Worm (Caenorhabditis elegans): Measurements from ENCODE around the gene ptr-24.
A peak's percentile ranks its signal among the peaks of the same experiment; 100 is the strongest.

The ptr-24 gene

DNA sequence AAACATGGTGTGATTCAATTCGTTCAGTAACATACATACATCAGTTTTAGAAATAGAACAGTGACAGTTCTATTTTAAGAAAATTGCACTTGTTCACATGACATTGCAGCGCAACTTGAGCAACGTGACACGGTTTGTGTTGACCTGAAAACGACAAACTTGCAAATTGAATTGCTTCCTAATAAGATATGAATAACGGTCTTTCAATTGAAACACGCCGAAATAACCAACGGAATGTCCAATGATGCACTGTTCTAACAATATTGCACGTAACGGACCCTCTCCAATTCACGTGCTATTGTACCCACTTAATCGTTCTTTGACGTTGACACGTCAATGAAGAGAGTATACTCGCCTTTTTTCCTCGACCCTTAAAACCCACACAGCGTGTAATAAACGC is 22.0 kb downstream of the ptr-24 start (continued):
- peak in 1 of 2 experiments; percentile 91 for TF ChIP-seq hif-1 (tag; optimal IDR thresholded peaks at IDR 0.05)
- TF ChIP-seq ZK546.5 (tag; optimal IDR thresholded peaks at IDR 0.05) = no peak
- no peak for TF ChIP-seq Y48G9A.11 (GFP tag; IDR thresholded peaks at IDR 0.05)
- TF ChIP-seq dmd-9 (GFP tag; IDR thresholded peaks at IDR 0.05) = no peak
- TF ChIP-seq mes-2 (tag; optimal IDR thresholded peaks at IDR 0.05; ENCODE audit: poor library complexity, severe bottlenecking) = no peak
- TF ChIP-seq attf-4 (tag; optimal IDR thresholded peaks at IDR 0.05) = no peak
- no peak for TF ChIP-seq snpc-4 (tag; optimal IDR thresholded peaks at IDR 0.05)
- no peak for TF ChIP-seq zfp-3 (GFP tag; conservative IDR thresholded peaks at IDR 0.05)
- no peak for TF ChIP-seq Y105C5A.15 (GFP tag; IDR thresholded peaks at IDR 0.05)
- no peak for TF ChIP-seq nhr-6 (tag; optimal IDR thresholded peaks at IDR 0.05)
- TF ChIP-seq lin-29 (GFP tag; IDR thresholded peaks at IDR 0.05) = no peak
- TF ChIP-seq F37D6.2 (tag; optimal IDR thresholded peaks at IDR 0.05) = no peak
- TF ChIP-seq cey-2 (tag; optimal IDR thresholded peaks at IDR 0.05; ENCODE audit: borderline replicate concordance, insufficient read depth) = no peak
- TF ChIP-seq lin-15B (tag; optimal IDR thresholded peaks at IDR 0.05) = no peak
- TF ChIP-seq pqm-1 (tag; optimal IDR thresholded peaks at IDR 0.05) = no peak
- TF ChIP-seq ceh-20 (GFP tag; IDR thresholded peaks at IDR 0.05) = no peak
- TF ChIP-seq jun-1 (tag; optimal IDR thresholded peaks at IDR 0.05) = no peak
- no peak for TF ChIP-seq ama-1 (optimal IDR thresholded peaks at IDR 0.05)
- TF ChIP-seq F10B5.3 (tag; optimal IDR thresholded peaks at IDR 0.05) = no peak
- peak; percentile 67 for TF ChIP-seq hlh-30 (tag; optimal IDR thresholded peaks at IDR 0.05; ENCODE audit: insufficient read depth)
- no peak for TF ChIP-seq T26A8.4 (GFP tag; IDR thresholded peaks at IDR 0.05)
- TF ChIP-seq sdz-12 (GFP tag; optimal IDR thresholded peaks at IDR 0.05) = no peak
- TF ChIP-seq zfp-2 (tag; optimal IDR thresholded peaks at IDR 0.05) = no peak
- peak; percentile 62 for TF ChIP-seq hlh-11 (tag; optimal IDR thresholded peaks at IDR 0.05)
- TF ChIP-seq gei-8 (GFP tag; optimal IDR thresholded peaks at IDR 0.05) = no peak
- no peak for TF ChIP-seq skn-1 (tag; optimal IDR thresholded peaks at IDR 0.05)

DNA sequence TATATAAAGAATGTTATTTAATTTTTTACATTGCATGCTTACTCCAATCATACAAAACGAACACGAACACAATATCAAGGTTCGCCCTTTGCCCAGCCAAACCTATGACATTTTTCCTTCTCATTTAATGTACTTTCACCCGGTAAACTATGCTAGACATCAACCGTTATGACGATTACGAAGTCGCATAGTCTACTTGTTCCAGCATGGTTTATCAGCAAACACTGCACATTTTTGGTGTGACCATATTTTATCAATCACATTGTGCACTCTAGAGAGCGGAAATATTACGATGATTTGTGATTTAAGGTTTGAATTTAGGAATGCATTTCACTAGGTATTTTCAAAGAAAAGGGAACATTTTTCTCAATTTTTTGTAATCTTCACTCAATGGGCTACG is 22.8 kb downstream of the ptr-24 start:
- no peak for TF ChIP-seq unc-130 (GFP tag; optimal IDR thresholded peaks at IDR 0.05)
- peak; percentile 97 for TF ChIP-seq dmd-6 (GFP tag; IDR thresholded peaks at IDR 0.05)
- peak in 1 of 2 experiments; percentile 40 for TF ChIP-seq mdl-1 (tag; optimal IDR thresholded peaks at IDR 0.05)
- TF ChIP-seq Y5F2A.4 (GFP tag; optimal IDR thresholded peaks at IDR 0.05) = no peak
- no peak for TF ChIP-seq zfp-3 (GFP tag; conservative IDR thresholded peaks at IDR 0.05)
- TF ChIP-seq ZK546.5 (tag; optimal IDR thresholded peaks at IDR 0.05) = no peak
- TF ChIP-seq zag-1 (tag; optimal IDR thresholded peaks at IDR 0.05) = no peak
- TF ChIP-seq nhr-10 (tag; optimal IDR thresholded peaks at IDR 0.05) = peak; percentile 4
- TF ChIP-seq sdz-12 (GFP tag; optimal IDR thresholded peaks at IDR 0.05) = no peak
- TF ChIP-seq nhr-28 (tag; optimal IDR thresholded peaks at IDR 0.05) = peak; percentile 57
- TF ChIP-seq aha-1 (tag) = no peak
- TF ChIP-seq ama-1 (optimal IDR thresholded peaks at IDR 0.05) = no peak
- TF ChIP-seq nhr-77 (tag; optimal IDR thresholded peaks at IDR 0.05) = peak; percentile 11
- TF ChIP-seq nhr-76 (tag; optimal IDR thresholded peaks at IDR 0.05) = no peak
- TF ChIP-seq Y75B8A.6 (GFP tag; IDR thresholded peaks at IDR 0.05) = no peak
- no peak for TF ChIP-seq tag-97 (GFP tag; IDR thresholded peaks at IDR 0.05)
- peak; percentile 88 for TF ChIP-seq dve-1 (tag; optimal IDR thresholded peaks at IDR 0.05; ENCODE audit: insufficient read depth)
- TF ChIP-seq madf-9 (GFP tag; conservative IDR thresholded peaks at IDR 0.05) = no peak
- TF ChIP-seq snpc-1.2 (GFP tag; IDR thresholded peaks at IDR 0.05) = no peak
- TF ChIP-seq Y48G9A.11 (GFP tag; IDR thresholded peaks at IDR 0.05) = no peak
- TF ChIP-seq hlh-30 (tag; optimal IDR thresholded peaks at IDR 0.05; ENCODE audit: insufficient read depth) = peak; percentile 61
- TF ChIP-seq unc-39 (tag; optimal IDR thresholded peaks at IDR 0.05) = no peak
- TF ChIP-seq hmg-1.1 (GFP tag; IDR thresholded peaks at IDR 0.05) = no peak
- TF ChIP-seq daf-8 (GFP tag; IDR thresholded peaks at IDR 0.05) = no peak
- no peak for TF ChIP-seq set-16 (GFP tag; IDR thresholded peaks at IDR 0.05)
- no peak for TF ChIP-seq nhr-11 (tag; optimal IDR thresholded peaks at IDR 0.05)
- no peak for TF ChIP-seq saeg-2 (GFP tag; IDR thresholded peaks at IDR 0.05)
- TF ChIP-seq mep-1 (tag; optimal IDR thresholded peaks at IDR 0.05) = no peak
- no peak for TF ChIP-seq lin-1 (GFP tag; IDR thresholded peaks at IDR 0.05)
- TF ChIP-seq arid-1 (GFP tag; conservative IDR thresholded peaks at IDR 0.05) = no peak
- TF ChIP-seq dpl-1 (GFP tag; optimal IDR thresholded peaks at IDR 0.05) = no peak
- TF ChIP-seq nhr-111 (GFP tag; optimal IDR thresholded peaks at IDR 0.05) = no peak
